Worm (Caenorhabditis elegans): ENCODE data around the gene mdt-30.

- TF ChIP-seq fos-1 (tag; optimal IDR thresholded peaks at IDR 0.05): no peak
- TF ChIP-seq ztf-11 (tag; optimal IDR thresholded peaks at IDR 0.05): no peak
- TF ChIP-seq egl-27 (tag; optimal IDR thresholded peaks at IDR 0.05): no peak
- no peak for TF ChIP-seq unc-30 (tag; optimal IDR thresholded peaks at IDR 0.05)
- TF ChIP-seq elt-3 (tag; optimal IDR thresholded peaks at IDR 0.05): no peak
- TF ChIP-seq lsy-2 (tag; optimal IDR thresholded peaks at IDR 0.05): no peak
- no peak for TF ChIP-seq nhr-12 (tag; optimal IDR thresholded peaks at IDR 0.05)
- no peak for TF ChIP-seq snpc-4 (tag; optimal IDR thresholded peaks at IDR 0.05)
- no peak for TF ChIP-seq pag-3 (tag; optimal IDR thresholded peaks at IDR 0.05; ENCODE audit: borderline replicate concordance, insufficient read depth)
- no peak for TF ChIP-seq ces-1 (GFP tag; optimal IDR thresholded peaks at IDR 0.05)
- no peak for TF ChIP-seq nhr-11 (tag; optimal IDR thresholded peaks at IDR 0.05)
- TF ChIP-seq lin-15B (tag; optimal IDR thresholded peaks at IDR 0.05): no peak
Measured at ce11 chrIII:8037941-8038340, 10.1 kb upstream of the mdt-30 start, which contains the start of gene dpf-6.

All from whole organism, L1 larva.